Worm (Caenorhabditis elegans) whole organism, L4/young adult: ENCODE results near the gene H38K22.9.

Experiments used
- W03F9.2 ChIP-seq: fragments of 150-350 bp; optimal IDR thresholded peaks from 2 replicates; lab custom pipeline; 2014; ENCODE audit warnings: missing biosample characterization, missing genetic modification characterization
- dao-5 ChIP-seq: sonication (generic microtip); optimal IDR thresholded peaks from 2 replicates; lab custom pipeline; 2016; ENCODE audit warnings: missing genotype, missing genetic modification characterization, moderate library complexity, missing compliant biosample characterization
- him-1 ChIP-seq: sonication (generic microtip); optimal IDR thresholded peaks from 2 replicates; lab custom pipeline; 2016; ENCODE audit warnings: missing genotype, missing genetic modification reagents, missing genetic modification characterization, missing compliant biosample characterization

The H38K22.9 gene

ce11 chrIII:4364974-4365373 lies 41.0 kb downstream of the H38K22.9 start, which contains the start of gene ckb-1:
Gene ckb-1, plus strand, starts transcription at chrIII:4365274.
- TF ChIP-seq dao-5 = no peak

ce11 chrIII:4367649-4368048 lies 43.7 kb downstream of the H38K22.9 start, which contains the start of gene ckb-2:
Gene ckb-2, plus strand, starts transcription at chrIII:4367949.
- TF ChIP-seq dao-5 (no peak), W03F9.2 (no peak), him-1 (tag; lab: Kevin White, UChicago) (no peak)

ce11 chrIII:4369381-4369809 lies 45.4 kb downstream of the H38K22.9 start:
- peak; percentile 75 for TF ChIP-seq dao-5

DNA sequence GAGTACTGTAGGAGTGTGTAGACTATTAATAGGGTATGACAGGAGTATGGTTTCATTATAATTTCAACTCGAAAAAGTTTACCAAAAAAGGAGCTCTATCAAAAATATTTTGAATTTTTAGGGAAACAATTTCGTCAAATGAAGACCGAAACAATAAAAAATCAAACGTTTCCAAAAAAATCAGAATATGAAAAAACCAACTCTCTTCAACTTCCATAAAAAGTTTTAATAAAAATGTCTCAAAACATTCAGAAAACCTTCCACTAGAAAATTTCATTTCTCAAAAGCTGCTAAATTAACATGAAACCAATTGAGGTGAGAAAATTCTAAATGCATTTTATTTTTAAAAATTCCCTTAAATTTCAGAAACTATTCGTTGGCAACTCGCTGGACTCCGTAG lies 46.6 kb downstream of the H38K22.9 start, which contains the start of gene ckb-3:
TSS of gene ckb-3 (plus strand) at position 301 of the 400 bp plus-strand sequence.
- TF ChIP-seq him-1 (tag; lab: Kevin White, UChicago) (no peak), dao-5 (no peak), W03F9.2 (no peak)

DNA sequence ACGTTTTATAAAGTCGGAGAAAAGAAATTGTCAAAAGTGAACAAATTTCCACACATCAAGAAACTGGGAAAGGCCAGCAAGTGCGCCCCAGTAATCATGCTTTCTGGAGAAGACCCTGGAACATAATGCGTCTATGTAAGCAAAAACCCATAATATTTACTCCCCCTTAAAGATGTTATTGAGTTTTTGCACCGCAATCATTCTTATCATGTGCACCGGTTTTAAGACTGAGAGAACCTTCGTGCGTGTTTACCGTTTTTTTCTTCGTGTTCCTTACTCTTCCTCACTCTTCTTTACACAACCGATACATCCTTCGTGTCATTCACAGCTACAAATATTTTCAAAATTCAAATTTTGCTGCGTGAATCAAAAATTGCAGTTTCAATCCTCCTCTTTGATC lies 48.9 kb downstream of the H38K22.9 start:
- TF ChIP-seq him-1 (tag; lab: Kevin White, UChicago) (no peak), dao-5 (no peak)
